Fruit fly (Drosophila melanogaster): ENCODE data around the gene CG42831.

- TF ChIP-seq kay (GFP tag; ENCODE audit: borderline replicate concordance) (no peak), cnc (optimal IDR thresholded peaks at IDR 0.05) (no peak), Hr96 (GFP tag; optimal IDR thresholded peaks at IDR 0.05) (no peak), bab1 (GFP tag; optimal IDR thresholded peaks at IDR 0.05) (no peak), CG5204 (GFP tag; optimal IDR thresholded peaks at IDR 0.05) (no peak), tj (GFP tag; optimal IDR thresholded peaks at IDR 0.05) (no peak), CG7101 (tag; optimal IDR thresholded peaks at IDR 0.05) (no peak), toe (GFP tag; optimal IDR thresholded peaks at IDR 0.05) (no peak), CG7045 (GFP tag; optimal IDR thresholded peaks at IDR 0.05) (no peak), CG12768 (GFP tag; optimal IDR thresholded peaks at IDR 0.05) (no peak)
These were observed 47.2 kb upstream of the CG42831 start for dm6 chr3L:10767181-10768095.

Data from whole organism, adult.